Worm (Caenorhabditis elegans) whole organism, mixed stage, embryonic: ENCODE results near the gene pqn-57.
"Not testable (repeated sequence)": the region's sequence is repeated elsewhere in the genome, so short reads cannot be mapped to it uniquely, and the experiment has no call there.

ENCODE experiments used
- M03D4.4 ChIP-seq: sonication (generic microtip); optimal IDR thresholded peaks from 2 replicates; lab custom pipeline; 2017; ENCODE audit warnings: mild to moderate bottlenecking, missing genetic modification characterization, missing compliant biosample characterization
- bed-3 ChIP-seq: fragments of 200-800 bp; sonication (Bioruptor generic); optimal IDR thresholded peaks from 3 replicates; lab custom pipeline; 2018; ENCODE audit warnings: mild to moderate bottlenecking, missing genetic modification characterization, moderate library complexity, missing compliant biosample characterization
- blmp-1 ChIP-seq: fragments of 150-350 bp; optimal IDR thresholded peaks from 2 replicates; lab custom pipeline; 2014; ENCODE audit warnings: missing biosample characterization, missing genetic modification characterization
- ceh-39 ChIP-seq: fragments of 150-350 bp; optimal IDR thresholded peaks from 2 replicates; lab custom pipeline; 2014; ENCODE audit warnings: missing biosample characterization, missing genetic modification characterization
- ceh-43 ChIP-seq: fragments of 200-800 bp; sonication (Bioruptor generic); optimal IDR thresholded peaks from 2 replicates; lab custom pipeline; 2018; ENCODE audit warnings: mild to moderate bottlenecking, missing genetic modification characterization, moderate library complexity, missing compliant biosample characterization
- ceh-83 ChIP-seq: fragments of 200-800 bp; sonication (Bioruptor generic); optimal IDR thresholded peaks from 2 replicates; lab custom pipeline; 2018; ENCODE audit warnings: mild to moderate bottlenecking, missing genetic modification characterization, missing compliant biosample characterization
- ces-1 ChIP-seq: fragments of 150-350 bp; optimal IDR thresholded peaks from 2 replicates; lab custom pipeline; 2014; ENCODE audit warnings: missing biosample characterization, missing genetic modification reagents, missing genetic modification characterization
- cnd-1 ChIP-seq: fragments of 200-800 bp; sonication (Bioruptor generic); optimal IDR thresholded peaks from 2 replicates; lab custom pipeline; 2018; ENCODE audit warnings: mild to moderate bottlenecking, missing genetic modification characterization, missing compliant biosample characterization
- drap-1 ChIP-seq: fragments of 200-800 bp; sonication (Bioruptor generic); optimal IDR thresholded peaks from 3 replicates; lab custom pipeline; 2018; ENCODE audit warnings: mild to moderate bottlenecking, missing genetic modification characterization, missing compliant biosample characterization
- elt-1 ChIP-seq: sonication (generic microtip); optimal IDR thresholded peaks from 2 replicates; lab custom pipeline; 2017; ENCODE audit warnings: missing genetic modification characterization, mild to moderate bottlenecking, missing compliant biosample characterization, antibody characterized with exemption, moderate library complexity, borderline replicate concordance; ENCODE audit not compliant: insufficient read depth
- elt-3 ChIP-seq: fragments of 150-350 bp; optimal IDR thresholded peaks from 2 replicates; lab custom pipeline; 2014; ENCODE audit warnings: missing biosample characterization, missing genetic modification characterization
- flh-1 ChIP-seq: fragments of 200-800 bp; sonication (Bioruptor generic); optimal IDR thresholded peaks from 2 replicates; lab custom pipeline; 2018; ENCODE audit warnings: mild to moderate bottlenecking, missing genetic modification characterization, moderate library complexity, missing compliant biosample characterization
- ham-2 ChIP-seq: fragments of 200-800 bp; sonication (Bioruptor generic); optimal IDR thresholded peaks from 2 replicates; lab custom pipeline; 2018; ENCODE audit warnings: mild to moderate bottlenecking, missing genetic modification characterization, missing compliant biosample characterization
- hlh-1 ChIP-seq: fragments of 150-350 bp; optimal IDR thresholded peaks from 2 replicates; lab custom pipeline; 2014; ENCODE audit warnings: missing biosample characterization, missing genetic modification reagents, missing genetic modification characterization
- lin-13 ChIP-seq: fragments of 150-350 bp; optimal IDR thresholded peaks from 2 replicates; lab custom pipeline; 2014; ENCODE audit warnings: missing biosample characterization, missing genetic modification characterization
- lsy-2 ChIP-seq: fragments of 150-350 bp; optimal IDR thresholded peaks from 2 replicates; lab custom pipeline; 2014; ENCODE audit warnings: missing biosample characterization, missing genetic modification characterization
- mab-5 ChIP-seq: fragments of 150-350 bp; optimal IDR thresholded peaks from 2 replicates; lab custom pipeline; 2014; ENCODE audit warnings: missing biosample characterization, missing genetic modification characterization
- mep-1 ChIP-seq: fragments of 150-350 bp; optimal IDR thresholded peaks from 2 replicates; lab custom pipeline; 2017; ENCODE audit warnings: missing biosample characterization, missing genetic modification reagents, missing genetic modification characterization, inconsistent platforms
- mls-2 ChIP-seq: sonication (generic microtip); optimal IDR thresholded peaks from 2 replicates; lab custom pipeline; 2016; ENCODE audit warnings: mild to moderate bottlenecking, missing genetic modification characterization, moderate library complexity, missing compliant biosample characterization
- nhr-2 ChIP-seq: fragments of 150-350 bp; optimal IDR thresholded peaks from 2 replicates; lab custom pipeline; 2014; ENCODE audit warnings: missing biosample characterization, missing genetic modification characterization
- nhr-28 ChIP-seq: fragments of 150-350 bp; optimal IDR thresholded peaks from 2 replicates; lab custom pipeline; 2014; ENCODE audit warnings: missing biosample characterization, missing genetic modification characterization
- nhr-76 ChIP-seq: sonication (generic microtip); optimal IDR thresholded peaks from 2 replicates; lab custom pipeline; 2017; ENCODE audit warnings: missing biosample characterization, missing genetic modification characterization
- pha-4 ChIP-seq: fragments of 150-350 bp; optimal IDR thresholded peaks from 2 replicates; lab custom pipeline; 2018; ENCODE audit warnings: missing biosample characterization, missing genetic modification reagents, missing genetic modification characterization
- sem-2 ChIP-seq: fragments of 200-800 bp; sonication (Bioruptor generic); optimal IDR thresholded peaks from 2 replicates; lab custom pipeline; 2018; ENCODE audit warnings: mild to moderate bottlenecking, missing genetic modification characterization, missing compliant biosample characterization
- snpc-4 ChIP-seq: fragments of 150-350 bp; optimal IDR thresholded peaks from 2 replicates; lab custom pipeline; 2014; ENCODE audit warnings: missing biosample characterization, missing genetic modification characterization
- tbx-8 ChIP-seq: fragments of 200-800 bp; sonication (Bioruptor generic); optimal IDR thresholded peaks from 2 replicates; lab custom pipeline; 2018; ENCODE audit warnings: mild to moderate bottlenecking, missing genetic modification characterization, moderate library complexity, missing compliant biosample characterization
- unc-120 ChIP-seq: sonication (generic microtip); optimal IDR thresholded peaks from 2 replicates; lab custom pipeline; 2017; ENCODE audit warnings: missing genetic modification characterization, missing compliant biosample characterization; ENCODE audit not compliant: poor library complexity, severe bottlenecking
- unc-39 ChIP-seq: fragments of 150-350 bp; optimal IDR thresholded peaks from 2 replicates; lab custom pipeline; 2014; ENCODE audit warnings: missing biosample characterization, missing genetic modification characterization
- unc-62 ChIP-seq: fragments of 150-350 bp; optimal IDR thresholded peaks from 2 replicates; lab custom pipeline; 2014; ENCODE audit warnings: missing biosample characterization, missing genetic modification reagents, missing genetic modification characterization
- zip-8 ChIP-seq: fragments of 150-350 bp; optimal IDR thresholded peaks from 2 replicates; lab custom pipeline; 2014; ENCODE audit warnings: missing biosample characterization, missing genetic modification characterization
- ztf-11 ChIP-seq: fragments of 150-350 bp; optimal IDR thresholded peaks from 2 replicates; lab custom pipeline; 2014; ENCODE audit warnings: missing biosample characterization, missing genetic modification characterization

Gene pqn-57

ce11 chrX:8321811-8322210 is 1.0 kb upstream of the pqn-57 start, which contains the start of gene abu-9:
abu-9 (plus strand) TSS chrX:8322111.
- not testable (repeated sequence) for TF ChIP-seq unc-39 (tag; lab: Kevin White, UChicago); drap-1 (GFP tag; lab: Kevin White, UChicago); unc-120 (tag; lab: Kevin White, UChicago)

- TF ChIP-seq ztf-11 (tag; lab: Kevin White, UChicago) = no peak
- no peak for TF ChIP-seq unc-62 (GFP tag; lab: Kevin White, UChicago)
Measured at ce11 chrX:8318950-8319349, 1.8 kb downstream of the pqn-57 start, which contains the start of gene srh-11. srh-11 (minus strand) TSS chrX:8319050.

ce11 chrX:8311590-8311989 is 9.2 kb downstream of the pqn-57 start:
- TF ChIP-seq nhr-28 (no peak), ces-1 (GFP tag; lab: Kevin White, UChicago) (peak; percentile 97)

DNA sequence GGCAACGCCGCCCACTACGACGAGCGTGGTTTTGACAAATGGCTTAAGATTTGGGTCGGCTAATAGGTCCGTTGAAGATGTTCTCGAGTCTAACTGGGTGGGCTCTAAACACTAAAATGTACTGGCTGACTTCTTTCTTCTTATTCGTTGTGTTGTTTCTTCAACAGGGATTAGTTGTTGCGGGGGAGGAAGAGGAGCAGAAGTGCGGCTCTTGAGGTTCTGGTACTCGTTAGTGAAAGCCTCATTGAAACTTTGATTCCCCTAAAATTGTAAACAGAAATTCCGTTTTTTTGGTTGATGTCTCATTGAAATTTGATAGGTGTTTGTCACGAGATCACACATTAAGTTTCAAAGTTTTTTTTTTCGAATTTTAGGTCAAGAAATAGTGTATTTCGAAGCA is 10.0 kb downstream of the pqn-57 start:
- TF ChIP-seq ham-2 (GFP tag; lab: Kevin White, UChicago) (no peak), pha-4 (no peak), ceh-43 (GFP tag; lab: Kevin White, UChicago) (no peak), nhr-2 (tag; lab: Kevin White, UChicago) (no peak), mls-2 (no peak), drap-1 (GFP tag; lab: Kevin White, UChicago) (no peak), tbx-8 (GFP tag; lab: Kevin White, UChicago) (no peak), sem-2 (GFP tag; lab: Kevin White, UChicago) (no peak), bed-3 (GFP tag; lab: Kevin White, UChicago) (no peak), ces-1 (GFP tag; lab: Kevin White, UChicago) (no peak), flh-1 (no peak), ceh-83 (GFP tag; lab: Kevin White, UChicago) (no peak)

- TF ChIP-seq ces-1 (GFP tag; lab: Kevin White, UChicago) (peak; percentile 75), unc-39 (tag; lab: Kevin White, UChicago) (no peak)
Measured at ce11 chrX:8308491-8308890, 12.3 kb downstream of the pqn-57 start.

- TF ChIP-seq blmp-1 (no peak), pha-4 (no peak), drap-1 (GFP tag; lab: Kevin White, UChicago) (no peak), elt-1 (tag; lab: Kevin White, UChicago) (no peak), unc-62 (GFP tag; lab: Kevin White, UChicago) (no peak), nhr-2 (tag; lab: Kevin White, UChicago) (no peak), lin-13 (tag; lab: Kevin White, UChicago) (no peak), mab-5 (tag; lab: Kevin White, UChicago) (no peak), bed-3 (GFP tag; lab: Kevin White, UChicago) (no peak), M03D4.4 (no peak), tbx-8 (GFP tag; lab: Kevin White, UChicago) (no peak), nhr-76 (tag; lab: Kevin White, UChicago) (no peak)
Measured at ce11 chrX:8307600-8307999, 13.2 kb downstream of the pqn-57 start, which contains the start of gene R09F10.5. R09F10.5 (minus strand) TSS chrX:8307700.

DNA sequence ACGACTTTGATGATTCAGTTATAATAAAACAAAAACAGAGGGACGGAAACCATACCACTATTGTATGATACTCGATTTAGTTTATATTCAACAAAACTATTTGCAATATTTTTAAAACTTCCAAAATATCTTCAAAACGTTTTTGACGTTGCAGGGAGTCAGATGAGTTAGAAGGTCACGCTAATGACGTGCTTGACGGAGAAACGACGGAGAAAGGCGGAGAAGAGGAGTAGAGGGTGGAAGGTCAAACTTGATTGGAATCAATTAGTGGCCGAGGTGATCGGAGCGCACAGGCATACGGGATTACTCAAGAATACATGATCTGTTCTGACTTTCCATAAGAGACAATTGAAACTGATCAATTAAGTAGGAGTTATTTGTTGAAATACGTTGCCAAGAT is 18.0 kb downstream of the pqn-57 start:
- TF ChIP-seq cnd-1 (tag; lab: Kevin White, UChicago) (no peak), zip-8 (tag; lab: Kevin White, UChicago) (no peak), mep-1 (tag; lab: Kevin White, UChicago) (no peak), ces-1 (GFP tag; lab: Kevin White, UChicago) (no peak), unc-62 (GFP tag; lab: Kevin White, UChicago) (no peak), lsy-2 (tag; lab: Kevin White, UChicago) (no peak), elt-3 (no peak), ztf-11 (tag; lab: Kevin White, UChicago) (no peak), ceh-83 (GFP tag; lab: Kevin White, UChicago) (no peak), bed-3 (GFP tag; lab: Kevin White, UChicago) (no peak), hlh-1 (no peak), nhr-28 (no peak), snpc-4 (tag; lab: Kevin White, UChicago) (no peak), unc-39 (tag; lab: Kevin White, UChicago) (no peak), drap-1 (GFP tag; lab: Kevin White, UChicago) (no peak), blmp-1 (no peak), ceh-39 (tag; lab: Kevin White, UChicago) (no peak), ham-2 (GFP tag; lab: Kevin White, UChicago) (no peak)
- TF ChIP-seq, all 35 proteins: peak for 0
